Worm (Caenorhabditis elegans) whole organism, midembryonic: ENCODE results near the gene nas-6.

ENCODE experiments used
- T22C8.4 ChIP-seq: fragments of 200-800 bp; sonication (Bioruptor generic); IDR thresholded peaks from 2 replicates; pipeline ENCODE4 v1.3.6; 2022; ENCODE audit warnings: missing genetic modification characterization, missing compliant biosample characterization
- cog-1 ChIP-seq: sonication (generic microtip); optimal IDR thresholded peaks from 2 replicates; lab custom pipeline; 2016; ENCODE audit warnings: missing genetic modification characterization, missing compliant biosample characterization
- flt-1 ChIP-seq: fragments of 200-800 bp; sonication (Bioruptor generic); IDR thresholded peaks from 2 replicates; pipeline ENCODE4 v1.3.6; 2022; ENCODE audit warnings: missing genetic modification characterization, missing compliant biosample characterization
- med-1 ChIP-seq: sonication (generic microtip); optimal IDR thresholded peaks from 2 replicates; lab custom pipeline; 2017; ENCODE audit warnings: missing genetic modification characterization, mild to moderate bottlenecking, missing compliant biosample characterization, antibody characterized with exemption, missing genetic modification reagents; ENCODE audit not compliant: insufficient read depth
- tab-1 ChIP-seq: fragments of 200-800 bp; sonication (Bioruptor generic); IDR thresholded peaks from 2 replicates; pipeline ENCODE4 v1.3.6; 2022; ENCODE audit warnings: missing genetic modification characterization, missing compliant biosample characterization
- ztf-23 ChIP-seq: fragments of 200-800 bp; sonication (Bioruptor generic); IDR thresholded peaks from 2 replicates; pipeline ENCODE4 v1.3.6; 2022; ENCODE audit warnings: missing genetic modification reagents, missing genetic modification characterization, missing compliant biosample characterization
- ztf-29 ChIP-seq: fragments of 200-800 bp; sonication (Bioruptor generic); IDR thresholded peaks from 2 replicates; pipeline ENCODE4 v1.3.6; 2022; ENCODE audit warnings: missing genetic modification reagents, missing genetic modification characterization, missing compliant biosample characterization

DNA sequence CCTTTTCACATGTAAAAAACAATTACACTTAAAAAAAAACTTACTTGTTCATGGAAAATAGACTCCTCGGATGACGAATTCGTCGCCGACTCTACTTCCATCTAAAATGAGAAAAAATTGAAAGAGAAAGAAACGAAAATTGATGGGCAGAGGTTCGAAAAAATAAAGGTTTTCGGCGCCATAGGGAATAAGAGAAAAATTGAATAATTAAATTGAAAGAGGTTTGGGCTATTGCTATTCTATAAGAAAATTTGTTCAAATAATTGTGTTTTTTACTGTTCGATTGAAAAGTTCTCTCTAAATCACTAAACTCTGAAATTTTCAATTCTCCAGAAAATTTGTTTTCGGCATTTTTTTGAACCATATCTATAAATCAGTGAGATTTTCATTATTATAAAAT lies 7.3 kb downstream of the nas-6 start, which contains the start of gene rabr-2:
- TF ChIP-seq med-1 (GFP tag; lab: Kevin White, UChicago) (no peak), T22C8.4 (GFP tag; lab: Robert Waterston, UW) (no peak), cog-1 (tag; lab: Kevin White, UChicago) (no peak), ztf-23 (GFP tag; lab: Robert Waterston, UW) (no peak), ztf-29 (no peak), flt-1 (GFP tag; lab: Robert Waterston, UW) (no peak), tab-1 (GFP tag; lab: Robert Waterston, UW) (no peak)
